Fruit fly (Drosophila melanogaster) whole organism, embryonic: ENCODE results near the gene CG43290.

Source experiments
- Abd-B ChIP-seq: fragments of 200-800 bp; sonication (Bioruptor generic); optimal IDR thresholded peaks from 2 replicates; lab custom pipeline; 2018; ENCODE audit warnings: missing biosample characterization, mild to moderate bottlenecking, missing genetic modification characterization, moderate library complexity
- Adf1 ChIP-seq: fragments of 200-800 bp; sonication (Bioruptor generic); IDR thresholded peaks from 2 replicates; pipeline ENCODE4 v1.3.6; 2022; ENCODE audit warnings: missing biosample characterization, missing genetic modification characterization
- Aef1 ChIP-seq: fragments of 200-800 bp; sonication (Bioruptor generic); IDR thresholded peaks from 3 replicates; pipeline ENCODE4 v1.3.6; 2022; ENCODE audit warnings: missing biosample characterization, missing genetic modification characterization
- Blimp-1 ChIP-seq: fragments of 200-800 bp; sonication (Bioruptor generic); optimal IDR thresholded peaks from 3 replicates; lab custom pipeline; 2018; ENCODE audit warnings: missing biosample characterization, missing genetic modification characterization, mild to moderate bottlenecking, moderate library complexity, missing genetic modification reagents
- C15 ChIP-seq: fragments of 200-800 bp; sonication (Bioruptor generic); IDR thresholded peaks from 3 replicates; pipeline ENCODE4 v1.3.6; 2022; ENCODE audit warnings: missing biosample characterization, missing genetic modification characterization
- CG11398 ChIP-seq: fragments of 200-800 bp; sonication (Bioruptor generic); optimal IDR thresholded peaks from 2 replicates; lab custom pipeline; 2016; ENCODE audit warnings: missing biosample characterization, missing genetic modification characterization
- CG12155 ChIP-seq: fragments of 200-800 bp; sonication (Bioruptor generic); optimal IDR thresholded peaks from 3 replicates; lab custom pipeline; 2016; ENCODE audit warnings: missing biosample characterization, missing genetic modification characterization
- CG12236 ChIP-seq: fragments of 200-800 bp; sonication (Bioruptor generic); optimal IDR thresholded peaks from 2 replicates; lab custom pipeline; 2016; ENCODE audit warnings: missing biosample characterization, missing genetic modification characterization
- CG1233 ChIP-seq: fragments of 200-800 bp; sonication (Bioruptor generic); optimal IDR thresholded peaks from 4 replicates; lab custom pipeline; 2018; ENCODE audit warnings: missing biosample characterization, mild to moderate bottlenecking, missing genetic modification characterization
- CG12942 ChIP-seq: fragments of 200-800 bp; sonication (Bioruptor generic); optimal IDR thresholded peaks from 3 replicates; lab custom pipeline; 2016; ENCODE audit warnings: missing biosample characterization, missing genetic modification characterization
- CG13123 ChIP-seq: fragments of 200-800 bp; sonication (Bioruptor generic); optimal IDR thresholded peaks from 2 replicates; lab custom pipeline; 2016; ENCODE audit warnings: missing biosample characterization, missing genetic modification characterization
- CG15269 ChIP-seq: fragments of 200-800 bp; sonication (Bioruptor generic); optimal IDR thresholded peaks from 2 replicates; lab custom pipeline; 2018; ENCODE audit warnings: missing biosample characterization, mild to moderate bottlenecking, missing genetic modification characterization, moderate library complexity
- CG17328 ChIP-seq: fragments of 200-800 bp; sonication (Bioruptor generic); IDR thresholded peaks from 2 replicates; pipeline ENCODE4 v1.3.6; 2022; ENCODE audit warnings: missing biosample characterization, missing genetic modification characterization
- CG17612 ChIP-seq: fragments of 200-800 bp; sonication (Bioruptor generic); IDR thresholded peaks from 2 replicates; pipeline ENCODE4 v1.3.6; 2022; ENCODE audit warnings: missing biosample characterization, missing genetic modification characterization
- CG17912 ChIP-seq: fragments of 200-800 bp; sonication (Bioruptor generic); optimal IDR thresholded peaks from 2 replicates; lab custom pipeline; 2018; ENCODE audit warnings: missing biosample characterization, mild to moderate bottlenecking, missing genetic modification characterization
- CG2199 ChIP-seq: fragments of 200-800 bp; sonication (Bioruptor generic); IDR thresholded peaks from 3 replicates; pipeline ENCODE4 v1.3.6; 2022; ENCODE audit warnings: missing biosample characterization, missing genetic modification characterization
- CG42726 ChIP-seq: fragments of 200-800 bp; sonication (Bioruptor generic); IDR thresholded peaks from 2 replicates; pipeline ENCODE4 v1.3.6; 2022; ENCODE audit warnings: missing biosample characterization, missing genetic modification characterization; ENCODE audit not compliant: partially characterized antibody
- CG4404 ChIP-seq: fragments of 200-800 bp; sonication (Bioruptor generic); IDR thresholded peaks from 2 replicates; pipeline ENCODE4 v1.3.6; 2022; ENCODE audit warnings: missing biosample characterization, missing genetic modification characterization
- CG4707 ChIP-seq: fragments of 200-800 bp; sonication (Bioruptor generic); optimal IDR thresholded peaks from 2 replicates; lab custom pipeline; 2018; ENCODE audit warnings: missing biosample characterization, mild to moderate bottlenecking, missing genetic modification characterization, moderate library complexity
- CG4854 ChIP-seq: fragments of 200-800 bp; sonication (Bioruptor generic); optimal IDR thresholded peaks from 2 replicates; lab custom pipeline; 2016; ENCODE audit warnings: missing biosample characterization, missing genetic modification characterization, inconsistent platforms
- CG6813 ChIP-seq: fragments of 200-800 bp; sonication (Bioruptor generic); optimal IDR thresholded peaks from 2 replicates; lab custom pipeline; 2017; ENCODE audit warnings: missing biosample characterization, missing genetic modification characterization, mild to moderate bottlenecking, moderate library complexity, missing genetic modification reagents
- CG8388 ChIP-seq: fragments of 200-800 bp; sonication (Bioruptor generic); optimal IDR thresholded peaks from 2 replicates; lab custom pipeline; 2019; ENCODE audit warnings: missing biosample characterization, mild to moderate bottlenecking, missing genetic modification characterization, moderate library complexity
- CHES-1-like ChIP-seq: fragments of 200-800 bp; sonication (Bioruptor generic); optimal IDR thresholded peaks from 2 replicates; lab custom pipeline; 2016; ENCODE audit warnings: missing biosample characterization, missing genetic modification characterization
- D19A ChIP-seq: fragments of 200-800 bp; optimal IDR thresholded peaks from 3 replicates; lab custom pipeline; 2019; ENCODE audit warnings: missing biosample characterization, mild to moderate bottlenecking, missing genetic modification characterization, moderate library complexity
- Deaf1 ChIP-seq: fragments of 200-800 bp; optimal IDR thresholded peaks from 3 replicates; lab custom pipeline; 2019; ENCODE audit warnings: missing biosample characterization, mild to moderate bottlenecking, missing genetic modification characterization, moderate library complexity
- ERR ChIP-seq: fragments of 200-800 bp; sonication (Bioruptor generic); optimal IDR thresholded peaks from 2 replicates; lab custom pipeline; 2016; ENCODE audit warnings: missing biosample characterization, missing genetic modification characterization
- HLH54F ChIP-seq: fragments of 200-800 bp; sonication (Bioruptor generic); optimal IDR thresholded peaks from 3 replicates; lab custom pipeline; 2016; ENCODE audit warnings: missing biosample characterization, missing genetic modification characterization
- MBD-R2 ChIP-seq: fragments of 200-800 bp; sonication (Bioruptor generic); IDR thresholded peaks from 2 replicates; pipeline ENCODE4 v1.3.6; 2022; ENCODE audit warnings: missing biosample characterization, missing genetic modification characterization
- Neu2 ChIP-seq: fragments of 200-800 bp; sonication (Bioruptor generic); optimal IDR thresholded peaks from 3 replicates; lab custom pipeline; 2016; ENCODE audit warnings: missing biosample characterization, missing genetic modification characterization, borderline replicate concordance
- Opbp ChIP-seq: fragments of 200-800 bp; sonication (Bioruptor generic); IDR thresholded peaks from 3 replicates; pipeline ENCODE4 v1.3.6; 2022; ENCODE audit warnings: missing biosample characterization, missing genetic modification characterization; ENCODE audit not compliant: partially characterized antibody
- Rx ChIP-seq: fragments of 200-800 bp; sonication (Bioruptor generic); IDR thresholded peaks from 2 replicates; pipeline ENCODE4 v1.3.6; 2022; ENCODE audit warnings: missing biosample characterization, missing genetic modification characterization
- Vsx1 ChIP-seq: fragments of 200-800 bp; sonication (Bioruptor generic); optimal IDR thresholded peaks from 2 replicates; lab custom pipeline; 2017; ENCODE audit warnings: missing biosample characterization, mild to moderate bottlenecking, missing genetic modification characterization, missing genetic modification reagents
- ab ChIP-seq: fragments of 200-800 bp; sonication (Bioruptor generic); optimal IDR thresholded peaks from 2 replicates; lab custom pipeline; 2016; ENCODE audit warnings: missing biosample characterization, missing genetic modification characterization
- amos ChIP-seq: fragments of 200-800 bp; sonication (Bioruptor generic); IDR thresholded peaks from 2 replicates; pipeline ENCODE4 v1.3.6; 2022; ENCODE audit warnings: missing biosample characterization, missing genetic modification characterization; ENCODE audit not compliant: partially characterized antibody
- cad ChIP-seq: fragments of >200 bp; optimal IDR thresholded peaks from 2 replicates; lab custom pipeline; 2017; ENCODE audit warnings: missing biosample characterization, missing genetic modification characterization
- corto ChIP-seq: fragments of 200-800 bp; sonication (Bioruptor generic); optimal IDR thresholded peaks from 2 replicates; lab custom pipeline; 2016; ENCODE audit warnings: missing biosample characterization, mild to moderate bottlenecking, missing genetic modification characterization, moderate library complexity
- dan ChIP-seq: fragments of 200-800 bp; sonication (Bioruptor generic); IDR thresholded peaks from 2 replicates; pipeline ENCODE4 v1.3.6; 2022; ENCODE audit warnings: missing biosample characterization, missing genetic modification characterization
- dpn ChIP-seq, 2 experiments: fragments of 200-800 bp; sonication (Bioruptor generic); optimal IDR thresholded peaks; 3 replicates each; lab custom pipeline; 2016; ENCODE audit warnings: missing biosample characterization in 2 of 2, missing genetic modification characterization in 2 of 2
- gcm ChIP-seq: fragments of 200-800 bp; sonication (Bioruptor generic); optimal IDR thresholded peaks from 2 replicates; lab custom pipeline; 2019; ENCODE audit warnings: missing biosample characterization, mild to moderate bottlenecking, missing genetic modification characterization, moderate library complexity
- gro ChIP-seq: fragments of 200-800 bp; sonication (Bioruptor generic); optimal IDR thresholded peaks from 2 replicates; lab custom pipeline; 2016; ENCODE audit warnings: missing biosample characterization, missing genetic modification characterization
- hb ChIP-seq: fragments of 200-800 bp; sonication (Bioruptor generic); IDR thresholded peaks from 3 replicates; pipeline ENCODE4 v1.3.6; 2022; ENCODE audit warnings: missing biosample characterization, missing genetic modification characterization; ENCODE audit not compliant: partially characterized antibody
- mirr ChIP-seq: fragments of 200-800 bp; sonication (Bioruptor generic); optimal IDR thresholded peaks from 3 replicates; lab custom pipeline; 2018; ENCODE audit warnings: missing biosample characterization, mild to moderate bottlenecking, missing genetic modification characterization
- nerfin-2 ChIP-seq: fragments of 200-800 bp; sonication (Bioruptor generic); IDR thresholded peaks from 2 replicates; pipeline ENCODE4 v1.3.6; 2022; ENCODE audit warnings: missing biosample characterization, missing genetic modification characterization; ENCODE audit not compliant: partially characterized antibody
- pfk ChIP-seq: fragments of 200-800 bp; sonication (Bioruptor generic); optimal IDR thresholded peaks from 2 replicates; lab custom pipeline; 2018; ENCODE audit warnings: missing biosample characterization, mild to moderate bottlenecking, missing genetic modification characterization, moderate library complexity
- pnt ChIP-seq: fragments of 200-800 bp; sonication (Bioruptor generic); optimal IDR thresholded peaks from 3 replicates; lab custom pipeline; 2016; ENCODE audit warnings: missing biosample characterization, missing genetic modification characterization
- ranshi ChIP-seq: fragments of 200-800 bp; sonication (Bioruptor generic); IDR thresholded peaks from 2 replicates; pipeline ENCODE4 v1.3.6; 2022; ENCODE audit warnings: missing biosample characterization, missing genetic modification characterization
- sens-2 ChIP-seq: fragments of 200-800 bp; sonication (Bioruptor generic); IDR thresholded peaks from 2 replicates; pipeline ENCODE4 v1.3.6; 2022; ENCODE audit warnings: missing biosample characterization, missing genetic modification characterization
- slou ChIP-seq: fragments of 200-800 bp; sonication (Bioruptor generic); optimal IDR thresholded peaks from 3 replicates; lab custom pipeline; 2016; ENCODE audit warnings: missing biosample characterization, missing genetic modification characterization
- unc-4 ChIP-seq: fragments of 200-800 bp; sonication (Bioruptor generic); IDR thresholded peaks from 2 replicates; pipeline ENCODE4 v1.3.6; 2022; ENCODE audit warnings: missing biosample characterization, missing genetic modification characterization; ENCODE audit not compliant: partially characterized antibody
- vnd ChIP-seq: fragments of 200-800 bp; sonication (Bioruptor generic); IDR thresholded peaks from 3 replicates; pipeline ENCODE4 v1.3.6; 2022; ENCODE audit warnings: missing biosample characterization, missing genetic modification characterization; ENCODE audit not compliant: partially characterized antibody

Gene CG43290

dm6 chr3R:7346445-7346844 is 2.9 kb downstream of the CG43290 start, which contains the start of gene nxf4 (continued):
- no peak for TF ChIP-seq unc-4
- peak; percentile 69; the same call in 1 of the 3 replicates for TF ChIP-seq Opbp (GFP tag; lab: Robert Waterston, UW)
- peak; percentile 39 for TF ChIP-seq CG8388 (GFP tag; lab: Kevin White, UChicago)
- TF ChIP-seq Blimp-1 (GFP tag; lab: Kevin White, UChicago) = peak; percentile 55
- TF ChIP-seq hb (GFP tag; lab: Robert Waterston, UW) = no peak
- peak; percentile 16; the same call in 1 of the 2 replicates for TF ChIP-seq Rx (GFP tag; lab: Robert Waterston, UW)
- TF ChIP-seq dan (GFP tag; lab: Robert Waterston, UW) = no peak
- peak; percentile 57 for TF ChIP-seq CHES-1-like
- no peak for TF ChIP-seq Adf1 (GFP tag; lab: Robert Waterston, UW)
- peak; percentile 81 to 86 for TF ChIP-seq dpn (GFP tag; optimal IDR thresholded peaks at IDR 0.05; lab: Kevin White, UChicago)
- peak; percentile 43 for TF ChIP-seq CG15269 (tag; lab: Kevin White, UChicago)
- TF ChIP-seq Neu2 = peak; percentile 23
- TF ChIP-seq pfk (GFP tag; lab: Kevin White, UChicago) = no peak
- TF ChIP-seq CG17912 = peak; percentile 73
- peak; percentile 73 for TF ChIP-seq gro (GFP tag; lab: Kevin White, UChicago)
- no peak for TF ChIP-seq cad (GFP tag; lab: Kevin White, UChicago)
- peak; percentile 61 for TF ChIP-seq CG1233 (GFP tag; lab: Kevin White, UChicago)
- TF ChIP-seq CG17612 (GFP tag; lab: Robert Waterston, UW) = 0 out of 2 replicates have a peak, but pooled peaks have one; percentile 39
- no peak for TF ChIP-seq vnd (GFP tag; lab: Robert Waterston, UW)
- TF ChIP-seq CG4854 (GFP tag; lab: Kevin White, UChicago) = peak; percentile 77
- TF ChIP-seq sens-2 = peak; percentile 51; the same call in 1 of the 2 replicates
- peak; percentile 66; the same call in 1 of the 2 replicates for TF ChIP-seq ranshi (GFP tag; lab: Robert Waterston, UW)
- TF ChIP-seq CG2199 (GFP tag; lab: Robert Waterston, UW) = peak; percentile 94
- TF ChIP-seq CG13123 = peak; percentile 35
- TF ChIP-seq C15 (GFP tag; lab: Robert Waterston, UW) = no peak
- TF ChIP-seq corto (GFP tag; lab: Kevin White, UChicago) = no peak
- TF ChIP-seq CG4707 (GFP tag; lab: Kevin White, UChicago) = peak; percentile 32
- peak; percentile 36 for TF ChIP-seq D19A
- TF ChIP-seq slou (GFP tag; lab: Kevin White, UChicago) = peak; percentile 64
- TF ChIP-seq gcm (GFP tag; lab: Kevin White, UChicago) = no peak
- peak; percentile 70 for TF ChIP-seq Abd-B (GFP tag; lab: Kevin White, UChicago)
- TF ChIP-seq MBD-R2 (GFP tag; lab: Robert Waterston, UW) = no peak
- TF ChIP-seq CG11398 (GFP tag; lab: Kevin White, UChicago) = peak; percentile 48
- peak; percentile 37 for TF ChIP-seq ERR (GFP tag; lab: Kevin White, UChicago)
- TF ChIP-seq Vsx1 (GFP tag; lab: Kevin White, UChicago) = peak; percentile 36
- TF ChIP-seq CG17328 (GFP tag; lab: Robert Waterston, UW) = peak; percentile 56
- TF ChIP-seq CG12942 = peak; percentile 74
- no peak for TF ChIP-seq ab (GFP tag; lab: Kevin White, UChicago)
- TF ChIP-seq mirr (GFP tag; lab: Kevin White, UChicago) = peak; percentile 31
- peak; percentile 68 for TF ChIP-seq HLH54F (GFP tag; lab: Kevin White, UChicago)
- TF ChIP-seq Deaf1 (tag; lab: Kevin White, UChicago) = no peak
- peak; percentile 43; the same call in 1 of the 2 replicates for TF ChIP-seq CG4404 (GFP tag; lab: Robert Waterston, UW)
- peak; percentile 73 for TF ChIP-seq Aef1
- TF ChIP-seq amos = peak; percentile 73
- TF ChIP-seq CG6813 = no peak
- peak; percentile 83 for TF ChIP-seq CG42726 (GFP tag; lab: Robert Waterston, UW)
- TF ChIP-seq pnt (GFP tag; lab: Kevin White, UChicago) = peak; percentile 76
- TF ChIP-seq CG12155 (GFP tag; lab: Kevin White, UChicago) = peak; percentile 68
- TF ChIP-seq nerfin-2 (GFP tag; lab: Robert Waterston, UW) = no peak
- peak; percentile 0 for TF ChIP-seq CG12236
